Worm (Caenorhabditis elegans) whole organism, midembryonic: ENCODE measurements around the gene F13A7.7.

ENCODE experiments used
- T22C8.4 ChIP-seq: fragments of 200-800 bp; sonication (Bioruptor generic); IDR thresholded peaks from 2 replicates; pipeline ENCODE4 v1.3.6; 2022; ENCODE audit warnings: missing genetic modification characterization, missing compliant biosample characterization
- cog-1 ChIP-seq: sonication (generic microtip); optimal IDR thresholded peaks from 2 replicates; lab custom pipeline; 2016; ENCODE audit warnings: missing genetic modification characterization, missing compliant biosample characterization
- flt-1 ChIP-seq: fragments of 200-800 bp; sonication (Bioruptor generic); IDR thresholded peaks from 2 replicates; pipeline ENCODE4 v1.3.6; 2022; ENCODE audit warnings: missing genetic modification characterization, missing compliant biosample characterization
- klf-2 ChIP-seq: fragments of 200-800 bp; sonication (Bioruptor generic); conservative IDR thresholded peaks from 2 replicates; pipeline ENCODE4 v1.3.6; 2022; ENCODE audit warnings: missing genetic modification reagents, missing genetic modification characterization, missing compliant biosample characterization
- ref-1 ChIP-seq: fragments of 200-800 bp; sonication (Bioruptor generic); conservative IDR thresholded peaks from 2 replicates; pipeline ENCODE4 v1.3.6; 2022; ENCODE audit warnings: missing genetic modification reagents, missing genetic modification characterization, missing compliant biosample characterization
- ztf-23 ChIP-seq: fragments of 200-800 bp; sonication (Bioruptor generic); IDR thresholded peaks from 2 replicates; pipeline ENCODE4 v1.3.6; 2022; ENCODE audit warnings: missing genetic modification reagents, missing genetic modification characterization, missing compliant biosample characterization
- ztf-29 ChIP-seq: fragments of 200-800 bp; sonication (Bioruptor generic); IDR thresholded peaks from 2 replicates; pipeline ENCODE4 v1.3.6; 2022; ENCODE audit warnings: missing genetic modification reagents, missing genetic modification characterization, missing compliant biosample characterization

DNA sequence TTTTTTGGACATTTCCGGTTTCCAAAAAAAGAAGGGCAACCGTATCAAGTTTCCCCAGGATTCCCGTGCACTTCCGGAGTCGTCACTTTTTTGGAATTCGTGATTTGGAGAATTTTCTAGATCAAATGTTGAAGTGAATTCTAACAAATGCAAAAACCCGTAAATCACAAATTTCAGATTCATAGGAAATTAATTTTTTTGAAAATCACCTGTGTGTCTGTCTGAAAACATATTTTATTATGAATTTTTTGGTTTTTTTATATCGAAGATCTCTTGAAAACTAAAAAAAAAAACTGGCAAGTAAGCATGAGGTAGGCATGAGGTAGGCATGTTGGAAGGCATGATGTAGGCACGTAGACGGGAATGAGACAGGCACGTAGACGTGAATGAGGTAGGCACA lies 33.6 kb downstream of the F13A7.7 start:
- TF ChIP-seq ztf-29 = no peak
- TF ChIP-seq ref-1 (GFP tag; lab: Robert Waterston, UW) = no peak
- TF ChIP-seq ztf-23 = no peak
- no peak for TF ChIP-seq klf-2 (GFP tag; lab: Robert Waterston, UW)
- TF ChIP-seq T22C8.4 (GFP tag; lab: Robert Waterston, UW) = no peak
- TF ChIP-seq cog-1 (tag; lab: Kevin White, UChicago) = no peak
- TF ChIP-seq flt-1 (GFP tag; lab: Robert Waterston, UW) = no peak
